Worm (Caenorhabditis elegans): Measurements from ENCODE around the gene F28C6.9.

The F28C6.9 gene

DNA sequence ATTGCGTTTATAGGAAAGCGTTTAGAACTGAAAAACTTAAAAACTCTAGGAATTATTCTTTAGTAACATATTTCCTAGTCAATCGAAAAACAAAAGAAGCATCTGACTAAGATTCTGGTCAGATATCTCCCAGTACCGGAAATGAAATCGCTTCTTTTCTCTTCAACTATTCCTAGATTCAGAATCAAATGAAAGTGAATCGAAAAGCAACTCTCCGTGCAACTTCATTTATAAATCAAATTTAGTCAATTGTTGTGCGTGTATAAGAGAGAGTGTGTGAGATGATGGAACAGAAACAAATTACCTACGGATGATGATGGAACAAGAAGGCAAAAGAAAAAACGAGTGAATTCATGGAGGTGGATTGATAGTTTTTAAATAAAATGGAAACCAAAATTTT lies 50.8 kb downstream of the F28C6.9 start:
- peak; percentile 98 for TF ChIP-seq fkh-10 (GFP tag; optimal IDR thresholded peaks at IDR 0.05)
- peak; percentile 1 for TF ChIP-seq nfya-1 (tag; optimal IDR thresholded peaks at IDR 0.05; ENCODE audit: insufficient read depth)
- peak; percentile 32 for TF ChIP-seq nhr-11 (tag; optimal IDR thresholded peaks at IDR 0.05)
- peak; percentile 29 for TF ChIP-seq nhr-23 (tag; optimal IDR thresholded peaks at IDR 0.05)
- TF ChIP-seq unc-39 (tag; optimal IDR thresholded peaks at IDR 0.05) = no peak
- no peak for TF ChIP-seq eor-1 (tag; optimal IDR thresholded peaks at IDR 0.05)
- TF ChIP-seq ceh-28 (tag; optimal IDR thresholded peaks at IDR 0.05) = peak; percentile 31
- TF ChIP-seq jun-1 (tag; optimal IDR thresholded peaks at IDR 0.05) = peak; percentile 17
- TF ChIP-seq elt-2 (tag; optimal IDR thresholded peaks at IDR 0.05) = no peak
- no peak for TF ChIP-seq unc-62 (GFP tag; optimal IDR thresholded peaks at IDR 0.05)
- no peak for TF ChIP-seq zag-1 (tag; optimal IDR thresholded peaks at IDR 0.05)
- TF ChIP-seq lsy-12 (tag; optimal IDR thresholded peaks at IDR 0.05) = no peak
- TF ChIP-seq R02D3.7 (tag; optimal IDR thresholded peaks at IDR 0.05) = no peak
